Worm (Caenorhabditis elegans) whole organism, midembryonic: Measurements from ENCODE around the gene T26E4.4.

ENCODE experiments used
- T22C8.4 ChIP-seq: fragments of 200-800 bp; sonication (Bioruptor generic); IDR thresholded peaks from 2 replicates; pipeline ENCODE4 v1.3.6; 2022; ENCODE audit warnings: missing genetic modification characterization, missing compliant biosample characterization
- cog-1 ChIP-seq: sonication (generic microtip); optimal IDR thresholded peaks from 2 replicates; lab custom pipeline; 2016; ENCODE audit warnings: missing genetic modification characterization, missing compliant biosample characterization
- flt-1 ChIP-seq: fragments of 200-800 bp; sonication (Bioruptor generic); IDR thresholded peaks from 2 replicates; pipeline ENCODE4 v1.3.6; 2022; ENCODE audit warnings: missing genetic modification characterization, missing compliant biosample characterization
- klf-2 ChIP-seq: fragments of 200-800 bp; sonication (Bioruptor generic); conservative IDR thresholded peaks from 2 replicates; pipeline ENCODE4 v1.3.6; 2022; ENCODE audit warnings: missing genetic modification reagents, missing genetic modification characterization, missing compliant biosample characterization
- med-1 ChIP-seq: sonication (generic microtip); optimal IDR thresholded peaks from 2 replicates; lab custom pipeline; 2017; ENCODE audit warnings: missing genetic modification characterization, mild to moderate bottlenecking, missing compliant biosample characterization, antibody characterized with exemption, missing genetic modification reagents; ENCODE audit not compliant: insufficient read depth
- ref-1 ChIP-seq: fragments of 200-800 bp; sonication (Bioruptor generic); conservative IDR thresholded peaks from 2 replicates; pipeline ENCODE4 v1.3.6; 2022; ENCODE audit warnings: missing genetic modification reagents, missing genetic modification characterization, missing compliant biosample characterization
- tab-1 ChIP-seq: fragments of 200-800 bp; sonication (Bioruptor generic); IDR thresholded peaks from 2 replicates; pipeline ENCODE4 v1.3.6; 2022; ENCODE audit warnings: missing genetic modification characterization, missing compliant biosample characterization
- ztf-23 ChIP-seq: fragments of 200-800 bp; sonication (Bioruptor generic); IDR thresholded peaks from 2 replicates; pipeline ENCODE4 v1.3.6; 2022; ENCODE audit warnings: missing genetic modification reagents, missing genetic modification characterization, missing compliant biosample characterization
- ztf-29 ChIP-seq: fragments of 200-800 bp; sonication (Bioruptor generic); IDR thresholded peaks from 2 replicates; pipeline ENCODE4 v1.3.6; 2022; ENCODE audit warnings: missing genetic modification reagents, missing genetic modification characterization, missing compliant biosample characterization

The T26E4.4 gene

DNA sequence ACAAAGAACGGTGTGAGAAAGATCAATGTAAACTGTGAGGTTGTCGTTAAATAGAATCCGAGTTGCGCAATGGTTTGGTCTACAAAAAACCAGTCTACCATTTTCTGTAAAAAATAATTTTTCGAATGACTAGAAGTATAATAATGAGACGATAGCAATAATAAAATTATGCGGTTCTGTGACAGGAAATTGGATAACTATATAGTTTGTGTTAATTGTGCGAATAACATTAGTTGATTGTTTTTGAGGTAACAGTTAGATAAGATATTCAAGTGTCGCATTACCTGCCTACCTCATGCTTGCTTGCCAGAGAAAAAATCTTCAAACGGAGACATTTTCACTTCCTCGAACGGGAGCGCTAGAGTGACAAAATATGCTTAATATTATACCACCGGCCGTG is 50.5 kb downstream of the T26E4.4 start, which contains the start of gene str-18:
str-18 (minus strand) TSS at position 101 of the 400 bp plus-strand sequence.
- no peak for TF ChIP-seq ztf-23 (GFP tag; lab: Robert Waterston, UW)
- TF ChIP-seq tab-1: no peak
- no peak for TF ChIP-seq flt-1 (GFP tag; lab: Robert Waterston, UW)
- TF ChIP-seq cog-1: no peak
- no peak for TF ChIP-seq ref-1
- no peak for TF ChIP-seq med-1 (GFP tag; lab: Kevin White, UChicago)
- TF ChIP-seq klf-2 (GFP tag; lab: Robert Waterston, UW): no peak
- no peak for TF ChIP-seq ztf-29 (GFP tag; lab: Robert Waterston, UW)
- TF ChIP-seq T22C8.4 (GFP tag; lab: Robert Waterston, UW): no peak
